Fruit fly (Drosophila melanogaster) whole organism, embryonic: ENCODE measurements around the gene Phae1.

Experiments
- Aef1 ChIP-seq: fragments of 200-800 bp; sonication (Bioruptor generic); IDR thresholded peaks from 3 replicates; pipeline ENCODE4 v1.3.6; 2022; ENCODE audit warnings: missing biosample characterization, missing genetic modification characterization
- Atf6 ChIP-seq: fragments of 200-800 bp; sonication (Bioruptor generic); IDR thresholded peaks from 2 replicates; pipeline ENCODE4 v1.3.6; 2022; ENCODE audit warnings: missing biosample characterization, missing genetic modification characterization
- Awh ChIP-seq: fragments of 200-800 bp; sonication (Bioruptor generic); IDR thresholded peaks from 2 replicates; pipeline ENCODE4, ENCODE4 v1.3.6; 2022; ENCODE audit warnings: missing biosample characterization, missing genetic modification characterization
- BEAF-32 ChIP-seq: fragments of 200-800 bp; sonication (Bioruptor generic); optimal IDR thresholded peaks from 3 replicates; lab custom pipeline; 2017; ENCODE audit warnings: missing biosample characterization, missing genetic modification characterization, mild to moderate bottlenecking, moderate library complexity, missing genetic modification reagents
- Bteb2 ChIP-seq: fragments of 200-800 bp; sonication (Bioruptor generic); optimal IDR thresholded peaks from 2 replicates; lab custom pipeline; 2016; ENCODE audit warnings: missing biosample characterization, missing genetic modification characterization
- CG10462 ChIP-seq: fragments of 200-800 bp; sonication (Bioruptor generic); optimal IDR thresholded peaks from 2 replicates; lab custom pipeline; 2016; ENCODE audit warnings: missing biosample characterization, missing genetic modification characterization
- CG12659 ChIP-seq: fragments of 200-800 bp; sonication (Bioruptor generic); optimal IDR thresholded peaks from 3 replicates; lab custom pipeline; 2017; ENCODE audit warnings: mild to moderate bottlenecking, missing biosample characterization, missing genetic modification reagents, missing genetic modification characterization
- CG1529 ChIP-seq: fragments of 200-800 bp; sonication (Bioruptor generic); optimal IDR thresholded peaks from 3 replicates; lab custom pipeline; 2018; ENCODE audit warnings: missing biosample characterization, missing genetic modification characterization
- CG16863 ChIP-seq: fragments of 200-800 bp; sonication (Bioruptor generic); optimal IDR thresholded peaks from 3 replicates; lab custom pipeline; 2016; ENCODE audit warnings: missing biosample characterization, missing genetic modification characterization
- CG1792 ChIP-seq: fragments of 200-800 bp; sonication (Bioruptor generic); optimal IDR thresholded peaks from 2 replicates; lab custom pipeline; 2016; ENCODE audit warnings: missing biosample characterization, missing genetic modification characterization
- CG18619 ChIP-seq: fragments of 200-800 bp; sonication (Bioruptor generic); optimal IDR thresholded peaks from 3 replicates; lab custom pipeline; 2017; ENCODE audit warnings: missing biosample characterization, mild to moderate bottlenecking, missing genetic modification characterization
- CG2116 ChIP-seq: fragments of 200-800 bp; sonication (Bioruptor generic); optimal IDR thresholded peaks from 3 replicates; lab custom pipeline; 2018; ENCODE audit warnings: missing biosample characterization, mild to moderate bottlenecking, missing genetic modification characterization
- CG2120 ChIP-seq: fragments of 200-800 bp; sonication (Bioruptor generic); optimal IDR thresholded peaks from 3 replicates; lab custom pipeline; 2016; ENCODE audit warnings: missing biosample characterization, missing genetic modification characterization
- CG3281 ChIP-seq: fragments of 200-800 bp; sonication (Bioruptor generic); optimal IDR thresholded peaks from 3 replicates; lab custom pipeline; 2017; ENCODE audit warnings: missing biosample characterization, mild to moderate bottlenecking, missing genetic modification characterization
- CG34422 ChIP-seq: fragments of 200-800 bp; sonication (Bioruptor generic); IDR thresholded peaks from 3 replicates; pipeline ENCODE4 v1.3.6; 2022; ENCODE audit warnings: missing biosample characterization, missing genetic modification characterization
- CG3847 ChIP-seq: fragments of 200-800 bp; sonication (Bioruptor generic); IDR thresholded peaks from 2 replicates; pipeline ENCODE4 v1.3.6; 2022; ENCODE audit warnings: missing biosample characterization, missing genetic modification characterization
- CG6683 ChIP-seq: fragments of 200-800 bp; sonication (Bioruptor generic); optimal IDR thresholded peaks from 2 replicates; lab custom pipeline; 2017; ENCODE audit warnings: missing biosample characterization, mild to moderate bottlenecking, missing genetic modification characterization, missing genetic modification reagents
- CG6791 ChIP-seq: fragments of 200-800 bp; sonication (Bioruptor generic); IDR thresholded peaks from 3 replicates; pipeline ENCODE4 v1.3.6; 2022; ENCODE audit warnings: missing biosample characterization, missing genetic modification characterization; ENCODE audit not compliant: partially characterized antibody
- CG8281 ChIP-seq: fragments of 200-800 bp; sonication (Bioruptor generic); optimal IDR thresholded peaks from 2 replicates; lab custom pipeline; 2018; ENCODE audit warnings: missing biosample characterization, mild to moderate bottlenecking, missing genetic modification characterization, moderate library complexity
- CG8944 ChIP-seq: fragments of 200-800 bp; sonication (Bioruptor generic); optimal IDR thresholded peaks from 3 replicates; lab custom pipeline; 2016; ENCODE audit warnings: missing biosample characterization, missing genetic modification characterization
- CG9437 ChIP-seq: fragments of 200-800 bp; sonication (Bioruptor generic); optimal IDR thresholded peaks from 2 replicates; lab custom pipeline; 2018; ENCODE audit warnings: missing biosample characterization, mild to moderate bottlenecking, missing genetic modification characterization
- CHES-1-like ChIP-seq: fragments of 200-800 bp; sonication (Bioruptor generic); optimal IDR thresholded peaks from 2 replicates; lab custom pipeline; 2016; ENCODE audit warnings: missing biosample characterization, missing genetic modification characterization
- D19B ChIP-seq: fragments of 200-800 bp; sonication (Bioruptor generic); optimal IDR thresholded peaks from 2 replicates; lab custom pipeline; 2017; ENCODE audit warnings: missing biosample characterization, mild to moderate bottlenecking, missing genetic modification characterization
- Doc3 ChIP-seq: fragments of 200-800 bp; sonication (Bioruptor generic); IDR thresholded peaks from 3 replicates; pipeline ENCODE4 v1.3.6; 2022; ENCODE audit warnings: missing biosample characterization, missing genetic modification characterization; ENCODE audit not compliant: partially characterized antibody
- Dp ChIP-seq: fragments of 200-800 bp; sonication (Bioruptor generic); optimal IDR thresholded peaks from 2 replicates; lab custom pipeline; 2018; ENCODE audit warnings: missing biosample characterization, mild to moderate bottlenecking, missing genetic modification characterization, moderate library complexity
- Dref ChIP-seq: fragments of 200-800 bp; sonication (Bioruptor generic); IDR thresholded peaks from 2 replicates; pipeline ENCODE4 v1.3.6; 2022; ENCODE audit warnings: missing biosample characterization, missing genetic modification characterization
- Fer1 ChIP-seq: fragments of 200-800 bp; sonication (Bioruptor generic); optimal IDR thresholded peaks from 2 replicates; lab custom pipeline; 2017; ENCODE audit warnings: missing biosample characterization, mild to moderate bottlenecking, missing genetic modification characterization
- Hr78 ChIP-seq, 2 experiments: fragments of 200-800 bp in 1 of 2; fragments of >200 bp in 1 of 2; sonication (Bioruptor generic) in 1 of 2; optimal IDR thresholded peaks; 2 replicates each; lab custom pipeline; 2017 to 2019; ENCODE audit warnings: missing biosample characterization in 2 of 2, missing genetic modification characterization in 2 of 2, mild to moderate bottlenecking in 1 of 2, moderate library complexity in 1 of 2
- Kr ChIP-seq: fragments of 200-800 bp; sonication (Bioruptor generic); optimal IDR thresholded peaks from 2 replicates; lab custom pipeline; 2017; ENCODE audit warnings: missing biosample characterization, mild to moderate bottlenecking, missing genetic modification characterization
- Med ChIP-seq: fragments of 200-800 bp; sonication (Bioruptor generic); peaks from one replicate; lab custom pipeline; 2016; ENCODE audit warnings: missing biosample characterization, missing genetic modification characterization, mild to moderate bottlenecking, inconsistent platforms, moderate library complexity
- Myb ChIP-seq: fragments of 200-800 bp; sonication (Bioruptor generic); optimal IDR thresholded peaks from 2 replicates; lab custom pipeline; 2016; ENCODE audit warnings: missing biosample characterization, missing genetic modification characterization
- NK7.1 ChIP-seq: fragments of 200-800 bp; sonication (Bioruptor generic); optimal IDR thresholded peaks from 3 replicates; lab custom pipeline; 2016; ENCODE audit warnings: missing biosample characterization, missing genetic modification characterization
- Nf-YC ChIP-seq: fragments of 200-800 bp; optimal IDR thresholded peaks from 3 replicates; lab custom pipeline; 2019; ENCODE audit warnings: missing biosample characterization, mild to moderate bottlenecking, missing genetic modification characterization, moderate library complexity
- Sin3A ChIP-seq: fragments of >200 bp; optimal IDR thresholded peaks from 2 replicates; lab custom pipeline; 2018
- Sox102F ChIP-seq: fragments of 200-800 bp; sonication (Bioruptor generic); optimal IDR thresholded peaks from 2 replicates; lab custom pipeline; 2018; ENCODE audit warnings: missing biosample characterization, mild to moderate bottlenecking, missing genetic modification characterization, moderate library complexity
- Stat92E ChIP-seq, 3 experiments: fragments of >200 bp in 2 of 3; fragments of 200-800 bp in 1 of 3; sonication (Bioruptor generic) in 1 of 3; optimal IDR thresholded peaks; 2 replicates each; lab custom pipeline; 2017 to 2019; ENCODE audit warnings: missing biosample characterization in 3 of 3, missing genetic modification characterization in 3 of 3, mild to moderate bottlenecking in 1 of 3, moderate library complexity in 1 of 3
- YL-1 ChIP-seq: fragments of 200-800 bp; sonication (Bioruptor generic); optimal IDR thresholded peaks from 3 replicates; lab custom pipeline; 2017; ENCODE audit warnings: missing biosample characterization, mild to moderate bottlenecking, missing genetic modification characterization
- dimm ChIP-seq: fragments of 200-800 bp; sonication (Bioruptor generic); IDR thresholded peaks from 2 replicates; pipeline ENCODE4 v1.3.6; 2022; ENCODE audit warnings: missing biosample characterization, missing genetic modification characterization
- dysf ChIP-seq: fragments of 200-800 bp; sonication (Bioruptor generic); IDR thresholded peaks from 3 replicates; pipeline ENCODE4 v1.3.6; 2022; ENCODE audit warnings: missing biosample characterization, missing genetic modification characterization
- grau ChIP-seq: fragments of 200-800 bp; optimal IDR thresholded peaks from 3 replicates; lab custom pipeline; 2019; ENCODE audit warnings: missing biosample characterization, mild to moderate bottlenecking, missing genetic modification characterization, moderate library complexity
- gsb ChIP-seq: fragments of 200-800 bp; sonication (Bioruptor generic); IDR thresholded peaks from 2 replicates; pipeline ENCODE4 v1.3.6; 2022; ENCODE audit warnings: missing biosample characterization, missing genetic modification characterization
- h ChIP-seq: fragments of >200 bp; optimal IDR thresholded peaks from 2 replicates; lab custom pipeline; 2017
- ham ChIP-seq: fragments of 200-800 bp; sonication (Bioruptor generic); IDR thresholded peaks from 2 replicates; pipeline ENCODE4 v1.3.6; 2022; ENCODE audit warnings: missing biosample characterization, missing genetic modification characterization
- hbn ChIP-seq: fragments of 200-800 bp; sonication (Bioruptor generic); IDR thresholded peaks from 2 replicates; pipeline ENCODE4 v1.3.6; 2022; ENCODE audit warnings: missing biosample characterization, missing genetic modification characterization; ENCODE audit not compliant: partially characterized antibody
- kay ChIP-seq: fragments of 200-800 bp; sonication (Bioruptor generic); optimal IDR thresholded peaks from 2 replicates; lab custom pipeline; 2016; ENCODE audit warnings: missing biosample characterization, missing genetic modification characterization
- otp ChIP-seq: fragments of 200-800 bp; sonication (Bioruptor generic); IDR thresholded peaks from 3 replicates; pipeline ENCODE4, ENCODE4 v1.3.6; 2022; ENCODE audit warnings: missing biosample characterization, missing genetic modification characterization
- sc ChIP-seq, 3 experiments: fragments of >200 bp in 2 of 3; fragments of 200-800 bp in 1 of 3; sonication (Bioruptor generic) in 1 of 3; optimal IDR thresholded peaks; 2 replicates in 2 of 3; 3 replicates in 1 of 3; lab custom pipeline; 2017; ENCODE audit warnings: mild to moderate bottlenecking in 1 of 3, missing biosample characterization in 1 of 3, missing genetic modification characterization in 1 of 3, missing genetic modification reagents in 1 of 3
- sens ChIP-seq: fragments of 200-800 bp; sonication (Bioruptor generic); peaks from one replicate; lab custom pipeline; 2016; ENCODE audit warnings: missing biosample characterization, missing genetic modification characterization
- tin ChIP-seq: fragments of 200-800 bp; sonication (Bioruptor generic); optimal IDR thresholded peaks from 3 replicates; lab custom pipeline; 2016; ENCODE audit warnings: missing biosample characterization, missing genetic modification characterization

Phae1 gene

DNA sequence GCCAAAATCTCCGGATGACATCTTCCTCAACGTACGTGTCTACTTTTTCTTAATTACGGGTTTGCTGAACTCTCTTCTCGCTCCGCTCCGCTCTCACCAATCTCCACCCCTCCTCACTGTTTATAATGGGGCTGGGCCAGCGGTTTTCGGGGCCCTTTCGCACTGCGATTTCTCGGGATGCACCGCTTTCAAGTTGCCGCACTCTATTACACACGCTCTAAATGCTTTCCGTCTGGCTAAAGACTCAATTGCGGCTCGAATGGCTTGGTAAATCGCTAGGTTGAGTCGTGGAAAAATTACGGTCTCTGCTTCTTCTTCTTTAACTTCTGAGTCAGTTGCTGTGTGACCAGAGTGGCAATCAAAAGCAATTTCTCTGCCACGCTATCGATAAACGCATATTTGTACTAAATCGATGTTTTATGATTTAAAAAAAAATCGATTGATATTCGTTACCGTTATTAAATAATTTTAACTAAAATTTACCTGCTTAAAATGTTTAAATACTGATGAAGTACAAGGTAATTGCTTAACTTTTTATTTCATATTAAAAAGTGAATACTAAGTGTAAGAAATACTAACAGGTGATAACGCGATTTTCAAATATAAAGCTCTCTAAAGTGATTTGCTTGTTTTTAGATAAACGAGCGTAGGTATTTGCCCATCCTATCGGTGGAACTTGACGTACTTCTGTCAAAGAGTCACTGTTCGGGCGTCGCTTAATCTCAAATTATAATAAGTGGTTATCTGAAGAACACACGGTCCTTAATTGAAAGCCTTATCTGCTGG lies at the start of gene Phae1, which contains the start of gene Rab6 (continued):
- TF ChIP-seq Med (GFP tag; lab: Kevin White, UChicago): peak; percentile 57
- peak; percentile 30; the same call in 1 of the 2 replicates for TF ChIP-seq CG3847 (GFP tag; lab: Robert Waterston, UW)
- TF ChIP-seq Aef1 (GFP tag; lab: Robert Waterston, UW): no peak
- TF ChIP-seq dimm: no peak
- no peak for TF ChIP-seq Fer1 (GFP tag; lab: Kevin White, UChicago)
- TF ChIP-seq dysf (GFP tag; lab: Robert Waterston, UW): no peak
- peak; percentile 74 for TF ChIP-seq hbn (GFP tag; lab: Robert Waterston, UW)
- TF ChIP-seq CG10462 (GFP tag; lab: Kevin White, UChicago): peak; percentile 27
- no peak for TF ChIP-seq CG3281 (GFP tag; lab: Kevin White, UChicago)
- TF ChIP-seq kay (GFP tag; lab: Kevin White, UChicago): peak; percentile 94
- no peak for TF ChIP-seq D19B (GFP tag; lab: Kevin White, UChicago)
- TF ChIP-seq Bteb2 (GFP tag; lab: Kevin White, UChicago): no peak
- TF ChIP-seq Awh (GFP tag; lab: Robert Waterston, UW): no peak
- TF ChIP-seq Dref (GFP tag; lab: Robert Waterston, UW): peak; percentile 88
- peak; percentile 88 for TF ChIP-seq YL-1 (GFP tag; lab: Kevin White, UChicago)
- TF ChIP-seq Sox102F (GFP tag; lab: Kevin White, UChicago): no peak
- peak; percentile 74; the same call in 2 of the 3 replicates for TF ChIP-seq Doc3
- TF ChIP-seq sc (optimal IDR thresholded peaks at IDR 0.05; lab: Kevin White, UChicago): no peak
- no peak for TF ChIP-seq sc (GFP tag; optimal IDR thresholded peaks at IDR 0.05; lab: Kevin White, UChicago)
- TF ChIP-seq ham (GFP tag; lab: Robert Waterston, UW): no peak
- TF ChIP-seq CG2120 (GFP tag; lab: Kevin White, UChicago): no peak
- TF ChIP-seq CG6683 (GFP tag; lab: Kevin White, UChicago): no peak
- TF ChIP-seq sens: peak; percentile 29
- no peak for TF ChIP-seq gsb
- TF ChIP-seq CG18619 (GFP tag; lab: Kevin White, UChicago): no peak
- TF ChIP-seq tin (GFP tag; lab: Kevin White, UChicago): no peak
- TF ChIP-seq CHES-1-like (GFP tag; lab: Kevin White, UChicago): peak; percentile 41
- no peak; the same call in 1 of the 2 replicates for TF ChIP-seq Atf6 (GFP tag; lab: Robert Waterston, UW)
- TF ChIP-seq Myb: peak; percentile 92
- TF ChIP-seq CG1529: peak; percentile 14
- no peak for TF ChIP-seq h
- TF ChIP-seq Stat92E (GFP tag; optimal IDR thresholded peaks at IDR 0.05; lab: Kevin White, UChicago): peak in 1 of 3 experiments; percentile 55
- TF ChIP-seq Dp (GFP tag; lab: Kevin White, UChicago): peak; percentile 67
- TF ChIP-seq CG8281 (tag; lab: Kevin White, UChicago): no peak
- peak; percentile 75 for TF ChIP-seq BEAF-32 (GFP tag; lab: Kevin White, UChicago)
- TF ChIP-seq NK7.1 (GFP tag; lab: Kevin White, UChicago): no peak
- no peak for TF ChIP-seq CG16863
- peak; percentile 85; the same call in 1 of the 3 replicates for TF ChIP-seq CG34422
- peak; percentile 45 for TF ChIP-seq Sin3A
- TF ChIP-seq CG2116: peak; percentile 85
- TF ChIP-seq CG6791 (GFP tag; lab: Robert Waterston, UW): peak; percentile 81
- TF ChIP-seq CG8944: no peak
- peak; percentile 8 for TF ChIP-seq CG12659 (GFP tag; lab: Kevin White, UChicago)
- TF ChIP-seq Kr (GFP tag; lab: Kevin White, UChicago): no peak
- TF ChIP-seq Nf-YC: peak; percentile 40
- TF ChIP-seq Hr78 (GFP tag; optimal IDR thresholded peaks at IDR 0.05; lab: Kevin White, UChicago): no peak
- TF ChIP-seq CG1792: no peak
- TF ChIP-seq otp: no peak
- TF ChIP-seq CG9437: no peak
- no peak for TF ChIP-seq grau
